Fruit fly (Drosophila melanogaster) whole organism, adult: ENCODE results near the gene CG33920.

Source experiments
- CG11617 ChIP-seq: fragments of 200-800 bp; sonication (Bioruptor generic); optimal IDR thresholded peaks from 2 replicates; lab custom pipeline; 2017; ENCODE audit warnings: mild to moderate bottlenecking, missing biosample characterization, missing genetic modification reagents, missing genetic modification characterization
- CG1620 ChIP-seq: fragments of 200-800 bp; sonication (Bioruptor generic); optimal IDR thresholded peaks from 2 replicates; lab custom pipeline; 2016; ENCODE audit warnings: missing biosample characterization, missing genetic modification characterization
- CG7101 ChIP-seq: fragments of 200-800 bp; sonication (Bioruptor generic); optimal IDR thresholded peaks from 2 replicates; lab custom pipeline; 2018; ENCODE audit warnings: missing biosample characterization, mild to moderate bottlenecking, missing genetic modification characterization, moderate library complexity
- Mnt ChIP-seq: fragments of 200-800 bp; sonication (Bioruptor generic); optimal IDR thresholded peaks from 2 replicates; lab custom pipeline; 2016; ENCODE audit warnings: missing biosample characterization, mild to moderate bottlenecking, missing genetic modification characterization
- kay ChIP-seq: fragments of 200-800 bp; sonication (Bioruptor generic); peaks from one replicate; lab custom pipeline; 2016; ENCODE audit warnings: missing biosample characterization, missing genetic modification characterization, borderline replicate concordance
- toe ChIP-seq: fragments of 200-800 bp; sonication (Bioruptor generic); optimal IDR thresholded peaks from 2 replicates; lab custom pipeline; 2016; ENCODE audit warnings: missing biosample characterization, missing genetic modification characterization

DNA sequence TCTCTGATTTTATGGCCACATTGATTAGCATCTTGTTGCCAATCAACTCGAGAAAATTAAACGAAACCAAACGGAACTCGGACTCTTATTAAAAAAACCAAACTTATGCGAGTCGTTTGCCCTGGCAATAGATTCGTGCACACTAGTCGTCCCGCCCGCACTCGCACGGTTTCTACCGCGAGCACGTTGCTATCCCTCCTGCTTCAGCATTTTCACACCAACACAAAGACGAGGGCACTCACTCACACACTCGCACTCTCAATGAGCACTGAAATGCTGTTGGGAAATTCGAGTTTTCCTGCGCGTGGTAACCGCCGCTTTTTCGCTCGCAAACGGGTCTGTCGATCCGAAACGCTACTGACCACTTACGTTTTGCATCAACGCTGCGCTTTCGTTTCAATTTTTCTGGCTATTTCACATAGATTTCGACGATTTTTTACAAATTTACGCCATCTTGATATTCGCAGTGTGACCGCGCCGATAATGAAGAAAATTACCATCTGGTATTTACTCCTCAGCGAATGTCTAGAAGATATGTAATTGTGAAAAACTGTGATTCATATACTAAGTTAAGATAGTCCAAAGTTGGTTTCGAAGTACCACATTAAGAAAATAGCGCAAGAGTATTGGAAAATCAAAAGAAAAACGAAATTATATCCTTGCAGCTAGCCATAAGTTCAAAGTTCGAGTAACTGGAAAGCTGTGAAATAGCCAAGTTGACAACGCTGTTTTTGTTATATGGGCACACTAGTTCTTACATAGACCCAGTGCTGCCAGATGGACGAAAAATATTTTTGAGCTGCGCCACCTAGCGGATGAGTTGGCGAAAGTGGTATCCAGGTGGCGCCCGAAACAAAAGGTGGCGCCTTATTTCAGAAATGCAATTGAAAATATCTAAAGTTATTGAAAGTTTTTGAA lies 16.1 kb upstream of the CG33920 start, which contains the start of gene dco:
- TF ChIP-seq toe (GFP tag; lab: Kevin White, UChicago) (peak; percentile 64), CG1620 (GFP tag; lab: Kevin White, UChicago) (peak; percentile 69), CG7101 (tag; lab: Kevin White, UChicago) (peak; percentile 37), kay (GFP tag; lab: Kevin White, UChicago) (no peak), Mnt (GFP tag; lab: Kevin White, UChicago) (peak; percentile 88), CG11617 (GFP tag; lab: Kevin White, UChicago) (no peak)
